Fruit fly (Drosophila melanogaster) whole organism: Measurements from ENCODE around the gene Pus7.

ENCODE experiments used
- pan ChIP-seq: fragments of >200 bp; optimal IDR thresholded peaks from 2 replicates; lab custom pipeline; 2017
- psq ChIP-seq: fragments of >200 bp; optimal IDR thresholded peaks from 2 replicates; lab custom pipeline; 2017
- usp ChIP-seq: fragments of >200 bp; optimal IDR thresholded peaks from 2 replicates; lab custom pipeline; 2017; ENCODE audit warnings: missing biosample characterization, missing genetic modification characterization, mixed read lengths

dm6 chr3L:8527829-8528228 lies 18.0 kb downstream of the Pus7 start:
- TF ChIP-seq usp (GFP tag; lab: Kevin White, UChicago), result no peak
- no peak for TF ChIP-seq psq (lab: Kevin White, UChicago)
- no peak for TF ChIP-seq pan
